Fruit fly (Drosophila melanogaster) whole organism, pupa: ENCODE measurements around the gene IFT54.

Experiments used
- CG13204 ChIP-seq: fragments of 200-800 bp; sonication (Bioruptor generic); optimal IDR thresholded peaks from 2 replicates; lab custom pipeline; 2018; ENCODE audit warnings: missing biosample characterization, mild to moderate bottlenecking, missing genetic modification characterization, moderate library complexity
- CG17806 ChIP-seq: fragments of 200-800 bp; sonication (Bioruptor generic); optimal IDR thresholded peaks from 2 replicates; lab custom pipeline; 2018; ENCODE audit warnings: missing biosample characterization, mild to moderate bottlenecking, missing genetic modification characterization, moderate library complexity
- Ets98B ChIP-seq: fragments of 200-800 bp; sonication (Bioruptor generic); IDR thresholded peaks from 2 replicates; pipeline ENCODE4 v1.3.6; 2022; ENCODE audit warnings: missing biosample characterization, missing genetic modification characterization
- Snoo ChIP-seq: fragments of 200-800 bp; sonication (Bioruptor generic); optimal IDR thresholded peaks from 3 replicates; lab custom pipeline; 2017; ENCODE audit warnings: missing biosample characterization, mild to moderate bottlenecking, missing genetic modification characterization, inconsistent platforms

- no peak for TF ChIP-seq CG17806 (tag; lab: Kevin White, UChicago)
- no peak for TF ChIP-seq Snoo (tag; lab: Kevin White, UChicago)
- no peak for TF ChIP-seq CG13204 (GFP tag; lab: Kevin White, UChicago)
- no peak for TF ChIP-seq Ets98B (GFP tag; lab: Robert Waterston, UW)
Observed at dm6 chr3R:14311027-14311426, 8.8 kb downstream of the IFT54 start.
